Fruit fly (Drosophila melanogaster) whole organism, embryonic: Measurements from ENCODE around the gene Atac2.

Source experiments
- CG10147 ChIP-seq: fragments of 200-800 bp; sonication (Bioruptor generic); optimal IDR thresholded peaks from 2 replicates; lab custom pipeline; 2019; ENCODE audit warnings: missing biosample characterization, mild to moderate bottlenecking, missing genetic modification characterization, moderate library complexity
- CG10565 ChIP-seq: fragments of 200-800 bp; sonication (Bioruptor generic); optimal IDR thresholded peaks from 3 replicates; lab custom pipeline; 2016; ENCODE audit warnings: missing biosample characterization, mild to moderate bottlenecking, missing genetic modification characterization
- CG12155 ChIP-seq: fragments of 200-800 bp; sonication (Bioruptor generic); optimal IDR thresholded peaks from 3 replicates; lab custom pipeline; 2016; ENCODE audit warnings: missing biosample characterization, missing genetic modification characterization
- CG12391 ChIP-seq: fragments of 200-800 bp; sonication (Bioruptor generic); optimal IDR thresholded peaks from 3 replicates; lab custom pipeline; 2018; ENCODE audit warnings: missing biosample characterization, mild to moderate bottlenecking, missing genetic modification characterization, moderate library complexity
- CG15011 ChIP-seq: fragments of 200-800 bp; sonication (Bioruptor generic); optimal IDR thresholded peaks from 3 replicates; lab custom pipeline; 2018; ENCODE audit warnings: missing biosample characterization, mild to moderate bottlenecking, missing genetic modification characterization
- CG17612 ChIP-seq: fragments of 200-800 bp; sonication (Bioruptor generic); IDR thresholded peaks from 2 replicates; pipeline ENCODE4 v1.3.6; 2022; ENCODE audit warnings: missing biosample characterization, missing genetic modification characterization
- CG17912 ChIP-seq: fragments of 200-800 bp; sonication (Bioruptor generic); optimal IDR thresholded peaks from 2 replicates; lab custom pipeline; 2018; ENCODE audit warnings: missing biosample characterization, mild to moderate bottlenecking, missing genetic modification characterization
- CG18262 ChIP-seq: fragments of 200-800 bp; optimal IDR thresholded peaks from 3 replicates; lab custom pipeline; 2019; ENCODE audit warnings: missing biosample characterization, mild to moderate bottlenecking, missing genetic modification characterization, moderate library complexity
- CG2116 ChIP-seq: fragments of 200-800 bp; sonication (Bioruptor generic); optimal IDR thresholded peaks from 3 replicates; lab custom pipeline; 2018; ENCODE audit warnings: missing biosample characterization, mild to moderate bottlenecking, missing genetic modification characterization
- CG2129 ChIP-seq: fragments of 200-800 bp; sonication (Bioruptor generic); IDR thresholded peaks from 2 replicates; pipeline ENCODE4 v1.3.6; 2022; ENCODE audit warnings: missing biosample characterization, missing genetic modification characterization; ENCODE audit not compliant: partially characterized antibody
- CG30403 ChIP-seq: fragments of 200-800 bp; sonication (Bioruptor generic); optimal IDR thresholded peaks from 3 replicates; lab custom pipeline; 2016; ENCODE audit warnings: missing biosample characterization, missing genetic modification characterization
- CG31388 ChIP-seq: fragments of 200-800 bp; sonication (Bioruptor generic); optimal IDR thresholded peaks from 2 replicates; lab custom pipeline; 2016; ENCODE audit warnings: missing biosample characterization, missing genetic modification characterization
- CG33213 ChIP-seq: fragments of 200-800 bp; sonication (Bioruptor generic); optimal IDR thresholded peaks from 3 replicates; lab custom pipeline; 2016; ENCODE audit warnings: missing biosample characterization, missing genetic modification characterization
- CG33557 ChIP-seq: fragments of 200-800 bp; sonication (Bioruptor generic); optimal IDR thresholded peaks from 2 replicates; lab custom pipeline; 2019; ENCODE audit warnings: missing biosample characterization, mild to moderate bottlenecking, missing genetic modification characterization, moderate library complexity
- CG7372 ChIP-seq: fragments of 200-800 bp; sonication (Bioruptor generic); IDR thresholded peaks from 2 replicates; pipeline ENCODE4 v1.3.6; 2022; ENCODE audit warnings: missing biosample characterization, missing genetic modification characterization
- CG7987 ChIP-seq: fragments of 200-800 bp; sonication (Bioruptor generic); optimal IDR thresholded peaks from 2 replicates; lab custom pipeline; 2018; ENCODE audit warnings: missing biosample characterization, mild to moderate bottlenecking, missing genetic modification characterization, moderate library complexity
- CG8924 ChIP-seq: fragments of 200-800 bp; optimal IDR thresholded peaks from 3 replicates; lab custom pipeline; 2019; ENCODE audit warnings: missing biosample characterization, mild to moderate bottlenecking, missing genetic modification characterization, moderate library complexity
- CG8944 ChIP-seq: fragments of 200-800 bp; sonication (Bioruptor generic); optimal IDR thresholded peaks from 3 replicates; lab custom pipeline; 2016; ENCODE audit warnings: missing biosample characterization, missing genetic modification characterization
- CG9797 ChIP-seq: fragments of 200-800 bp; sonication (Bioruptor generic); optimal IDR thresholded peaks from 3 replicates; lab custom pipeline; 2018; ENCODE audit warnings: missing biosample characterization, mild to moderate bottlenecking, missing genetic modification characterization
- CkIIα-i1 ChIP-seq: fragments of 200-800 bp; sonication (Bioruptor generic); IDR thresholded peaks from 2 replicates; pipeline ENCODE4 v1.3.6; 2022; ENCODE audit warnings: missing biosample characterization, missing genetic modification characterization
- Ets65A ChIP-seq: fragments of 200-800 bp; sonication (Bioruptor generic); peaks from one replicate; lab custom pipeline; 2016; ENCODE audit warnings: missing biosample characterization, missing genetic modification characterization
- HmgD ChIP-seq: fragments of 200-800 bp; sonication (Bioruptor generic); optimal IDR thresholded peaks from 3 replicates; lab custom pipeline; 2016; ENCODE audit warnings: missing biosample characterization, missing genetic modification characterization
- MTF-1 ChIP-seq: fragments of 200-800 bp; sonication (Bioruptor generic); optimal IDR thresholded peaks from 2 replicates; lab custom pipeline; 2018; ENCODE audit warnings: missing biosample characterization, mild to moderate bottlenecking, missing genetic modification characterization, borderline replicate concordance
- Nf-YC ChIP-seq: fragments of 200-800 bp; optimal IDR thresholded peaks from 3 replicates; lab custom pipeline; 2019; ENCODE audit warnings: missing biosample characterization, mild to moderate bottlenecking, missing genetic modification characterization, moderate library complexity
- NfI ChIP-seq: fragments of 200-800 bp; sonication (Bioruptor generic); optimal IDR thresholded peaks from 3 replicates; lab custom pipeline; 2018; ENCODE audit warnings: missing biosample characterization, mild to moderate bottlenecking, missing genetic modification characterization, moderate library complexity
- Side ChIP-seq: fragments of 200-800 bp; sonication (Bioruptor generic); optimal IDR thresholded peaks from 2 replicates; lab custom pipeline; 2016; ENCODE audit warnings: missing biosample characterization, missing genetic modification characterization
- Sry-β ChIP-seq: fragments of 200-800 bp; sonication (Bioruptor generic); optimal IDR thresholded peaks from 2 replicates; lab custom pipeline; 2018; ENCODE audit warnings: missing biosample characterization, mild to moderate bottlenecking, missing genetic modification characterization, moderate library complexity
- ab ChIP-seq: fragments of 200-800 bp; sonication (Bioruptor generic); optimal IDR thresholded peaks from 2 replicates; lab custom pipeline; 2016; ENCODE audit warnings: missing biosample characterization, missing genetic modification characterization
- ara ChIP-seq: fragments of 200-800 bp; sonication (Bioruptor generic); IDR thresholded peaks from 2 replicates; pipeline ENCODE4 v1.3.6; 2022; ENCODE audit warnings: missing biosample characterization, missing genetic modification characterization
- ash1 ChIP-seq: fragments of 200-800 bp; sonication (Bioruptor generic); optimal IDR thresholded peaks from 2 replicates; lab custom pipeline; 2018; ENCODE audit warnings: missing biosample characterization, mild to moderate bottlenecking, missing genetic modification characterization
- bab2 ChIP-seq: fragments of 200-800 bp; sonication (Bioruptor generic); optimal IDR thresholded peaks from 2 replicates; lab custom pipeline; 2016; ENCODE audit warnings: missing biosample characterization, missing genetic modification characterization
- cad ChIP-seq: fragments of >200 bp; optimal IDR thresholded peaks from 2 replicates; lab custom pipeline; 2017; ENCODE audit warnings: missing biosample characterization, missing genetic modification characterization
- cg ChIP-seq: fragments of 200-800 bp; sonication (Bioruptor generic); optimal IDR thresholded peaks from 3 replicates; lab custom pipeline; 2019; ENCODE audit warnings: missing biosample characterization, mild to moderate bottlenecking, missing genetic modification characterization, moderate library complexity
- chif ChIP-seq, 2 experiments: fragments of 200-800 bp; sonication (Bioruptor generic); optimal IDR thresholded peaks; 3 replicates each; lab custom pipeline; 2016; ENCODE audit warnings: missing biosample characterization in 2 of 2, missing genetic modification characterization in 2 of 2
- dati ChIP-seq: fragments of 200-800 bp; sonication (Bioruptor generic); IDR thresholded peaks from 2 replicates; pipeline ENCODE4 v1.3.6; 2022; ENCODE audit warnings: missing biosample characterization, missing genetic modification characterization
- ftz-f1 ChIP-seq: fragments of 200-800 bp; sonication (Bioruptor generic); optimal IDR thresholded peaks from 2 replicates; lab custom pipeline; 2016; ENCODE audit warnings: missing biosample characterization, missing genetic modification characterization
- grn ChIP-seq: fragments of 200-800 bp; sonication (Bioruptor generic); optimal IDR thresholded peaks from 3 replicates; lab custom pipeline; 2017; ENCODE audit warnings: missing biosample characterization, missing genetic modification characterization
- gro ChIP-seq: fragments of 200-800 bp; sonication (Bioruptor generic); optimal IDR thresholded peaks from 2 replicates; lab custom pipeline; 2016; ENCODE audit warnings: missing biosample characterization, missing genetic modification characterization
- hth ChIP-seq: fragments of >200 bp; optimal IDR thresholded peaks from 2 replicates; lab custom pipeline; 2017; ENCODE audit warnings: inconsistent platforms
- insv ChIP-seq, 2 experiments: fragments of 200-800 bp; sonication (Bioruptor generic); optimal IDR thresholded peaks; 3 replicates each; lab custom pipeline; 2016 to 2018; ENCODE audit warnings: missing biosample characterization in 2 of 2, missing genetic modification characterization in 2 of 2
- klu ChIP-seq: fragments of 200-800 bp; sonication (Bioruptor generic); IDR thresholded peaks from 2 replicates; pipeline ENCODE4 v1.3.6; 2022; ENCODE audit warnings: missing biosample characterization, missing genetic modification characterization
- kni ChIP-seq: fragments of 200-800 bp; sonication (Bioruptor generic); optimal IDR thresholded peaks from 3 replicates; lab custom pipeline; 2017; ENCODE audit warnings: mild to moderate bottlenecking, missing biosample characterization, missing genetic modification reagents, missing genetic modification characterization
- nerfin-1 ChIP-seq: fragments of 200-800 bp; sonication (Bioruptor generic); optimal IDR thresholded peaks from 3 replicates; lab custom pipeline; 2019; ENCODE audit warnings: missing biosample characterization, mild to moderate bottlenecking, missing genetic modification characterization, moderate library complexity
- nom ChIP-seq: fragments of 200-800 bp; sonication (Bioruptor generic); optimal IDR thresholded peaks from 2 replicates; lab custom pipeline; 2017; ENCODE audit warnings: missing biosample characterization, missing genetic modification characterization, mild to moderate bottlenecking, moderate library complexity, missing genetic modification reagents
- odd ChIP-seq: fragments of 200-800 bp; sonication (Bioruptor generic); optimal IDR thresholded peaks from 2 replicates; lab custom pipeline; 2017; ENCODE audit warnings: missing biosample characterization, mild to moderate bottlenecking, missing genetic modification characterization
- pan ChIP-seq, 4 experiments: fragments of >200 bp in 3 of 4; fragments of 200-800 bp in 1 of 4; sonication (Bioruptor generic) in 1 of 4; optimal IDR thresholded peaks in 3 of 4; IDR thresholded peaks in 1 of 4; 2 replicates each; pipeline versions ENCODE4 v1.3.6 to Lab custom; 2017 to 2022; ENCODE audit warnings: missing biosample characterization in 2 of 4, missing genetic modification characterization in 2 of 4, mixed read lengths in 1 of 4
- ro ChIP-seq: fragments of 200-800 bp; sonication (Bioruptor generic); IDR thresholded peaks from 2 replicates; pipeline ENCODE4 v1.3.6; 2022; ENCODE audit warnings: missing biosample characterization, missing genetic modification characterization
- seq ChIP-seq: fragments of 200-800 bp; sonication (Bioruptor generic); IDR thresholded peaks from 2 replicates; pipeline ENCODE4 v1.3.6; 2022; ENCODE audit warnings: missing biosample characterization, missing genetic modification characterization
- sqz ChIP-seq: fragments of 200-800 bp; sonication (Bioruptor generic); optimal IDR thresholded peaks from 3 replicates; lab custom pipeline; 2018; ENCODE audit warnings: missing biosample characterization, mild to moderate bottlenecking, missing genetic modification characterization
- ssp ChIP-seq: fragments of 200-800 bp; sonication (Bioruptor generic); IDR thresholded peaks from 2 replicates; pipeline ENCODE4 v1.3.6; 2022; ENCODE audit warnings: missing biosample characterization, missing genetic modification characterization
- tio ChIP-seq: fragments of 200-800 bp; sonication (Bioruptor generic); optimal IDR thresholded peaks from 2 replicates; lab custom pipeline; 2017; ENCODE audit warnings: missing biosample characterization, missing genetic modification characterization, inconsistent platforms
- tx ChIP-seq: fragments of 200-800 bp; sonication (Bioruptor generic); optimal IDR thresholded peaks from 2 replicates; lab custom pipeline; 2016; ENCODE audit warnings: missing biosample characterization, missing genetic modification characterization
- zen ChIP-seq: fragments of 200-800 bp; sonication (Bioruptor generic); optimal IDR thresholded peaks from 3 replicates; lab custom pipeline; 2018; ENCODE audit warnings: missing biosample characterization, mild to moderate bottlenecking, missing genetic modification characterization, moderate library complexity

The Atac2 gene

DNA sequence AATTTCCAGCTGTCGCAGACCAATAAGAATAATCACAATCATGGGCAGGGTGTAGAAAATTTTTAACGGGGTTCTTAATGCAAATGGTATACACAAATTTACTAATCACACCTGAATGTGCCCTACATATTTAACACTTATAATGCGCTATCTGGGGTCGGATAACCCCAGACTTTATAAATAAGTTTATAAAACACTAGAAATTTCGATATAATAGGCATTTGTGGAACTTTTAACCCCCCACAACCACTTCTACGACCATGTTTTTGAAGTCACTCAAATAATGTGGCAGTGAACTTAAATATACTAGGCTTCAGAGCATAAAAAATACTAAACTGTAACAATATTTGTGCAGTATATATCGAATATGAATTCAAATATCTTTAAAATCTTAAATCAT lies 7.1 kb downstream of the Atac2 start, which contains the start of gene CG10413 (continued):
- peak; percentile 77 for TF ChIP-seq CG9797 (GFP tag; lab: Kevin White, UChicago)
- peak; percentile 96 for TF ChIP-seq nerfin-1
- TF ChIP-seq chif (GFP tag; optimal IDR thresholded peaks at IDR 0.05; lab: Kevin White, UChicago), result peak; percentile 97 to 98
- TF ChIP-seq MTF-1, result peak; percentile 94
- peak; percentile 98 for TF ChIP-seq seq
- TF ChIP-seq CG31388 (GFP tag; lab: Kevin White, UChicago), result peak; percentile 95
- TF ChIP-seq CG12155 (GFP tag; lab: Kevin White, UChicago), result peak; percentile 96
- peak; percentile 92 for TF ChIP-seq CG17912 (GFP tag; lab: Kevin White, UChicago)
- TF ChIP-seq CG2129 (GFP tag; lab: Robert Waterston, UW), result no peak
- TF ChIP-seq sqz (GFP tag; lab: Kevin White, UChicago), result no peak
- TF ChIP-seq CG30403 (GFP tag; lab: Kevin White, UChicago), result peak; percentile 99
- TF ChIP-seq CkIIα-i1, result peak; percentile 63; the same call in 1 of the 2 replicates
- TF ChIP-seq ara (GFP tag; lab: Robert Waterston, UW), result peak; percentile 96
- TF ChIP-seq cg, result no peak
- TF ChIP-seq bab2, result peak; percentile 98
- peak; percentile 98 for TF ChIP-seq CG7372 (GFP tag; lab: Robert Waterston, UW)
- peak; percentile 98 for TF ChIP-seq Side
- peak; percentile 95 for TF ChIP-seq nom (GFP tag; lab: Kevin White, UChicago)
- TF ChIP-seq CG2116 (GFP tag; lab: Kevin White, UChicago), result peak; percentile 89
- peak; percentile 89 for TF ChIP-seq ssp (GFP tag; lab: Robert Waterston, UW)
- TF ChIP-seq CG8924 (tag; lab: Kevin White, UChicago), result peak; percentile 98
- TF ChIP-seq ab (GFP tag; lab: Kevin White, UChicago), result peak; percentile 97
- peak; percentile 86 for TF ChIP-seq dati (GFP tag; lab: Robert Waterston, UW)
- peak; percentile 98 for TF ChIP-seq tx (GFP tag; lab: Kevin White, UChicago)
- peak; percentile 95 for TF ChIP-seq CG15011 (GFP tag; lab: Kevin White, UChicago)
- TF ChIP-seq CG18262 (tag; lab: Kevin White, UChicago), result peak; percentile 98
- peak; percentile 86 for TF ChIP-seq CG10565
- TF ChIP-seq ro (GFP tag; lab: Robert Waterston, UW), result peak; percentile 89
- peak; percentile 93 for TF ChIP-seq Nf-YC (tag; lab: Kevin White, UChicago)
- no peak for TF ChIP-seq pan (optimal IDR thresholded peaks at IDR 0.05; lab: Kevin White, UChicago)
- TF ChIP-seq pan (GFP tag; optimal IDR thresholded peaks at IDR 0.05 in 1 of 2, IDR thresholded peaks at IDR 0.05 in 1 of 2), result peak in 1 of 2 experiments; percentile 98
- TF ChIP-seq gro, result peak; percentile 98
- peak; percentile 99 for TF ChIP-seq Ets65A
- TF ChIP-seq grn, result peak; percentile 74
- peak; percentile 97 for TF ChIP-seq CG10147 (GFP tag; lab: Kevin White, UChicago)
- TF ChIP-seq klu, result peak; percentile 97
- peak; percentile 73 for TF ChIP-seq ftz-f1
- TF ChIP-seq CG12391 (tag; lab: Kevin White, UChicago), result peak; percentile 98
- peak; percentile 98 for TF ChIP-seq CG8944 (GFP tag; lab: Kevin White, UChicago)
- TF ChIP-seq kni (GFP tag; lab: Kevin White, UChicago), result peak; percentile 90
- peak; percentile 89 for TF ChIP-seq ash1 (GFP tag; lab: Kevin White, UChicago)
- TF ChIP-seq CG33213 (GFP tag; lab: Kevin White, UChicago), result peak; percentile 98
- TF ChIP-seq, all 482 proteins: peak for 439

DNA sequence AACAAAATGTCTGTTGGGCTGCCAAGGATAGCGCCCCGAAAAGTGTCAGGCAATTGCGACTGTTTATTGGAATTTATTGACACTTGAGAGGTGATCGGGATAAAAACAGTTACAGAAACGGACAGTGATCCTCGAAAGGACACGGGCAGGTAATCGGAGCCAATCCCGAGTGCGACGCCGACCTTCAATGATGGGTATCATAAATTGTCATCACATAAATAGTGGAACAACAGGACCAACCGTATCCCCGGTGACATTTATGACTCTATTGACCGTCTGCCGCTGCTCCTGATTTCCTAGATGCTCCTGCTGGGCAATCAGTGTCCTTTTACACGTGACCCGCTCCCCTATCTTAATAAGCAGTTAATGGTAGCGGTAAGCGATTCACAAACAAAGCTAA lies 12.9 kb downstream of the Atac2 start:
- TF ChIP-seq tio (GFP tag; lab: Kevin White, UChicago) (no peak), NfI (no peak), zen (peak; percentile 44), HmgD (no peak), cad (peak; percentile 91), Sry-β (GFP tag; lab: Kevin White, UChicago) (no peak), insv (GFP tag; optimal IDR thresholded peaks at IDR 0.05; lab: Kevin White, UChicago) (no peak), CG7987 (GFP tag; lab: Kevin White, UChicago) (no peak), hth (lab: Kevin White, UChicago) (peak; percentile 76), odd (GFP tag; lab: Kevin White, UChicago) (peak; percentile 30), CG33557 (no peak), CG17612 (GFP tag; lab: Robert Waterston, UW) (no peak)
